Fruit fly (Drosophila melanogaster): ENCODE results near the gene CG43445.

CG43445 gene

DNA sequence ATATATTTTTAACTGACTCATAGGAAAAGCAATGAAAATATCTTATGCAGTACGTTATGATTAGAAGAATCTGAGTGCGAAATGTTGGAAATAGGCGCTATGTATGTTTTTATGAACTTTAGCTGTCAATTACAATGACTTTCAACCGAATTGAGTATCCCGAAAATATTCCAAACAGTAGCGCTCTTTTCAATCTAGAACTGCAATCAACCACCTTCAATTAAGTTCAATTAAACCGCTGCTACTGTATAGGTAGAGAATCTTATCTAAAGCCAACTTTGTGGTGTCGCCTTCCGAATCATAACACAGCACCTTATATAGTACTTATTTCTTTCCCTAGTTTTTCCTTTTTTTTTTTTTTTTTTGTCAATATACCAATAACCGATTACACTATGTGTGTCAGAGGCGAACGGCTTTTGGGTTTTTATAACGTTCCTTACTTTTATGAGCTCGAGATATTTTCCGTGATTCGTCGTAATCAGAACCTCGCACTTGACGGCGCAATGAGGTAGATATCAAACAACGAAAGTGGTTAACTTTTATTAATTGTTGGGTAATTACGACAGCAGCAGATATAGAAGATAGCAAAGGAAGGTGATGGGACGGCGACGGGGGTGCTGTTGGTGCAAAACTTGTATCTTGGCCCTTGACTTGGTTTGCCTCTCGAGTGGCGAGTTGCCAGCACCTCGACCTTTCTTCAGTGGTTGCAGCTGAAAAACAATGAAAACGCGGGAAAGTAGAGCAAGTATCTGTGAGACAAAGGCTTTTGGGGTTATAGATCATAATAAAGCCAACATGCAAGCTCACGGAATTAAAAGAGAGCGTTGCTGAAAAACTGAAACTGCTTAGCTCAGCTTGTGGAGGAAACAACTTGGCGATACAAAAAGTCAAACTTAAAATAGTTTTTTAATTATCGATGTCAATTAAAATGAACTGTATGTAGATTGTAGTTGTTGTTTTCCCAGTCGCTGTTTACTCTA is 37.3 kb downstream of the CG43445 start (continued):
- TF ChIP-seq NfI (GFP tag; optimal IDR thresholded peaks at IDR 0.05): no peak
- no peak for TF ChIP-seq CG7786 (GFP tag; optimal IDR thresholded peaks at IDR 0.05)
- no peak for TF ChIP-seq ham (GFP tag; IDR thresholded peaks at IDR 0.05)
- TF ChIP-seq CG11247 (GFP tag; IDR thresholded peaks at IDR 0.05): no peak
- TF ChIP-seq Oli (tag; optimal IDR thresholded peaks at IDR 0.05): no peak
- no peak for TF ChIP-seq ATbp (GFP tag; optimal IDR thresholded peaks at IDR 0.05)
- TF ChIP-seq disco-r (GFP tag; optimal IDR thresholded peaks at IDR 0.05): no peak
- no peak for TF ChIP-seq CG34422 (GFP tag; IDR thresholded peaks at IDR 0.05)
- TF ChIP-seq CG6689 (GFP tag; IDR thresholded peaks at IDR 0.05): no peak
- TF ChIP-seq mirr (GFP tag; optimal IDR thresholded peaks at IDR 0.05): peak; percentile 60
- no peak for TF ChIP-seq run (tag; optimal IDR thresholded peaks at IDR 0.05)
- no peak for TF ChIP-seq cwo (GFP tag; optimal IDR thresholded peaks at IDR 0.05)
- no peak for TF ChIP-seq row (GFP tag; IDR thresholded peaks at IDR 0.05)
- TF ChIP-seq lola (GFP tag; optimal IDR thresholded peaks at IDR 0.05): no peak
- TF ChIP-seq HmgD (GFP tag; optimal IDR thresholded peaks at IDR 0.05): no peak
- TF ChIP-seq dysf (GFP tag; IDR thresholded peaks at IDR 0.05): no peak
- no peak for TF ChIP-seq Bteb2 (GFP tag; optimal IDR thresholded peaks at IDR 0.05)
- peak; percentile 96 for TF ChIP-seq CG15601 (tag; optimal IDR thresholded peaks at IDR 0.05)
- peak; percentile 79 for TF ChIP-seq grn (GFP tag; optimal IDR thresholded peaks at IDR 0.05)
- TF ChIP-seq CG13624 (GFP tag; optimal IDR thresholded peaks at IDR 0.05): no peak
- TF ChIP-seq lab (GFP tag; optimal IDR thresholded peaks at IDR 0.05): peak; percentile 8
- no peak for TF ChIP-seq NK7.1 (GFP tag; optimal IDR thresholded peaks at IDR 0.05)
- TF ChIP-seq CG8359 (GFP tag; optimal IDR thresholded peaks at IDR 0.05; ENCODE audit: borderline replicate concordance): no peak
- no peak for TF ChIP-seq MTF-1 (GFP tag; optimal IDR thresholded peaks at IDR 0.05; ENCODE audit: borderline replicate concordance)
- TF ChIP-seq Scr (GFP tag; IDR thresholded peaks at IDR 0.05; ENCODE audit: partially characterized antibody): no peak
- no peak for TF ChIP-seq tin (GFP tag; optimal IDR thresholded peaks at IDR 0.05)
- TF ChIP-seq trh (GFP tag; optimal IDR thresholded peaks at IDR 0.05): no peak
- TF ChIP-seq az2 (GFP tag; optimal IDR thresholded peaks at IDR 0.05): no peak
- TF ChIP-seq BEAF-32 (GFP tag; optimal IDR thresholded peaks at IDR 0.05): no peak
- no peak for TF ChIP-seq Xbp1 (GFP tag; optimal IDR thresholded peaks at IDR 0.05)
- no peak for TF ChIP-seq Mrtf (GFP tag; IDR thresholded peaks at IDR 0.05)
- no peak for TF ChIP-seq pita (GFP tag; optimal IDR thresholded peaks at IDR 0.05)
- no peak for TF ChIP-seq Rx (GFP tag; IDR thresholded peaks at IDR 0.05)
- TF ChIP-seq gsb-n (tag; optimal IDR thresholded peaks at IDR 0.05): no peak
- TF ChIP-seq Hr78 (GFP tag; optimal IDR thresholded peaks at IDR 0.05): peak in 1 of 2 experiments; percentile 9
- no peak for TF ChIP-seq jing (GFP tag; optimal IDR thresholded peaks at IDR 0.05)
- TF ChIP-seq Dip3 (GFP tag; optimal IDR thresholded peaks at IDR 0.05): no peak
- no peak for TF ChIP-seq CG17829 (tag; optimal IDR thresholded peaks at IDR 0.05)
- no peak for TF ChIP-seq CG1603 (tag; optimal IDR thresholded peaks at IDR 0.05)
- no peak for TF ChIP-seq CG7928 (GFP tag; optimal IDR thresholded peaks at IDR 0.05)
- no peak for TF ChIP-seq zen2 (GFP tag; IDR thresholded peaks at IDR 0.05; ENCODE audit: partially characterized antibody)
- TF ChIP-seq CG17385 (GFP tag; optimal IDR thresholded peaks at IDR 0.05): no peak
- TF ChIP-seq CG15696 (tag; optimal IDR thresholded peaks at IDR 0.05): no peak
- no peak for TF ChIP-seq ac (GFP tag; optimal IDR thresholded peaks at IDR 0.05)
- peak; percentile 80 for TF ChIP-seq exex (tag; optimal IDR thresholded peaks at IDR 0.05)
- TF ChIP-seq danr (GFP tag; IDR thresholded peaks at IDR 0.05): no peak
- no peak for TF ChIP-seq CG6654 (GFP tag; optimal IDR thresholded peaks at IDR 0.05)
- no peak for TF ChIP-seq Neu2 (GFP tag; optimal IDR thresholded peaks at IDR 0.05; ENCODE audit: borderline replicate concordance)

Data from whole organism, embryonic.